Worm (Caenorhabditis elegans) whole organism, young adult: ENCODE results near the gene C50B6.9.

Experiments used
- B0019.2 ChIP-seq: fragments of 200-800 bp; sonication (Bioruptor generic); conservative IDR thresholded peaks from 2 replicates; pipeline ENCODE4 v1.3.6; 2022; ENCODE audit warnings: missing genetic modification reagents, missing genetic modification characterization, missing compliant biosample characterization
- B0261.1 ChIP-seq: sonication (generic microtip); optimal IDR thresholded peaks from 2 replicates; lab custom pipeline; 2016; ENCODE audit warnings: mild to moderate bottlenecking, missing genetic modification characterization, moderate library complexity, missing compliant biosample characterization
- C17E4.6 ChIP-seq: fragments of 200-800 bp; sonication (Bioruptor generic); IDR thresholded peaks from 2 replicates; pipeline ENCODE4 v1.3.6; 2022; ENCODE audit warnings: missing genetic modification reagents, missing genetic modification characterization, missing compliant biosample characterization
- F10E7.11 ChIP-seq: sonication (generic microtip); optimal IDR thresholded peaks from 2 replicates; lab custom pipeline; 2017; ENCODE audit warnings: mild to moderate bottlenecking, missing genetic modification characterization, moderate library complexity, missing compliant biosample characterization
- F22D6.2 ChIP-seq: sonication (generic microtip); optimal IDR thresholded peaks from 2 replicates; lab custom pipeline; 2016; ENCODE audit warnings: mild to moderate bottlenecking, missing genetic modification characterization, missing compliant biosample characterization
- F37B4.10 ChIP-seq: fragments of 200-800 bp; sonication (Bioruptor generic); IDR thresholded peaks from 2 replicates; pipeline ENCODE4 v1.3.6; 2022; ENCODE audit warnings: missing genetic modification characterization, missing compliant biosample characterization
- F52B5.7 ChIP-seq: sonication (generic microtip); optimal IDR thresholded peaks from 2 replicates; lab custom pipeline; 2016; ENCODE audit warnings: mild to moderate bottlenecking, missing genetic modification characterization, missing compliant biosample characterization
- F57A8.1 ChIP-seq: fragments of 200-800 bp; sonication (Bioruptor generic); optimal IDR thresholded peaks from 2 replicates; lab custom pipeline; 2018; ENCODE audit warnings: mild to moderate bottlenecking, missing genetic modification characterization, moderate library complexity, missing compliant biosample characterization
- K11D2.4 ChIP-seq: fragments of 200-800 bp; sonication (Bioruptor generic); IDR thresholded peaks from 2 replicates; pipeline ENCODE4 v1.3.6; 2022; ENCODE audit warnings: missing genetic modification reagents, missing genetic modification characterization, missing compliant biosample characterization
- T26A5.8 ChIP-seq: sonication (generic microtip); optimal IDR thresholded peaks from 2 replicates; lab custom pipeline; 2016; ENCODE audit warnings: missing genetic modification characterization, missing compliant biosample characterization
- Y53G8AR.9 ChIP-seq: fragments of 200-800 bp; sonication (Bioruptor generic); conservative IDR thresholded peaks from 2 replicates; pipeline ENCODE4 v1.3.6; 2022; ENCODE audit warnings: missing genetic modification reagents, missing genetic modification characterization, missing compliant biosample characterization
- Y95B8A.8 ChIP-seq: fragments of 200-800 bp; sonication (Bioruptor generic); IDR thresholded peaks from 2 replicates; pipeline ENCODE4 v1.3.6; 2022; ENCODE audit warnings: missing genetic modification reagents, missing genetic modification characterization, missing compliant biosample characterization
- ama-1 ChIP-seq, 3 experiments: fragments of 150-350 bp in 1 of 3; sonication (generic microtip) in 2 of 3; optimal IDR thresholded peaks; 2 replicates each; lab custom pipeline; 2014 to 2018; ENCODE audit warnings: missing biosample characterization in 2 of 3, missing genetic modification characterization in 2 of 3, missing genetic modification reagents in 2 of 3
- aptf-2 ChIP-seq: fragments of 200-800 bp; sonication (Bioruptor generic); conservative IDR thresholded peaks from 2 replicates; pipeline ENCODE4 v1.3.6; 2022; ENCODE audit warnings: missing genetic modification reagents, missing genetic modification characterization, missing compliant biosample characterization
- atf-7 ChIP-seq: sonication (generic microtip); optimal IDR thresholded peaks from 2 replicates; lab custom pipeline; 2017; ENCODE audit warnings: mild to moderate bottlenecking, missing genetic modification characterization, missing compliant biosample characterization
- bed-1 ChIP-seq: fragments of 200-800 bp; sonication (Bioruptor generic); IDR thresholded peaks from 2 replicates; pipeline ENCODE4 v1.3.6; 2022; ENCODE audit warnings: missing genetic modification reagents, missing genetic modification characterization, missing compliant biosample characterization
- bed-2 ChIP-seq: fragments of 200-800 bp; sonication (Bioruptor generic); IDR thresholded peaks from 2 replicates; pipeline ENCODE4 v1.3.6; 2022; ENCODE audit warnings: missing genetic modification reagents, missing genetic modification characterization, missing compliant biosample characterization
- ccch-3 ChIP-seq: fragments of 200-800 bp; sonication (Bioruptor generic); optimal IDR thresholded peaks from 2 replicates; lab custom pipeline; 2018; ENCODE audit warnings: mild to moderate bottlenecking, missing genetic modification characterization, missing compliant biosample characterization
- cebp-1 ChIP-seq, 2 experiments: fragments of 200-800 bp in 1 of 2; sonication (Bioruptor generic) in 1 of 2; sonication (generic microtip) in 1 of 2; IDR thresholded peaks in 1 of 2; optimal IDR thresholded peaks in 1 of 2; 2 replicates each; pipeline versions ENCODE4 v1.3.6 to Lab custom; 2017 to 2022; ENCODE audit warnings: missing compliant biosample characterization in 2 of 2, missing genetic modification characterization in 2 of 2, mild to moderate bottlenecking in 1 of 2, missing genetic modification reagents in 1 of 2, moderate library complexity in 1 of 2
- ceh-27 ChIP-seq: fragments of 200-800 bp; sonication (Bioruptor generic); optimal IDR thresholded peaks from 2 replicates; lab custom pipeline; 2018; ENCODE audit warnings: mild to moderate bottlenecking, missing genetic modification characterization, moderate library complexity, missing compliant biosample characterization
- die-1 ChIP-seq: sonication (generic microtip); optimal IDR thresholded peaks from 2 replicates; lab custom pipeline; 2016; ENCODE audit warnings: missing genotype, mild to moderate bottlenecking, missing genetic modification characterization, missing compliant biosample characterization
- dox-1 ChIP-seq: fragments of 200-800 bp; sonication (Bioruptor generic); IDR thresholded peaks from 2 replicates; pipeline ENCODE4 v1.3.6; 2022; ENCODE audit warnings: missing genetic modification reagents, missing genetic modification characterization, missing compliant biosample characterization
- dpl-1 ChIP-seq: fragments of 150-350 bp; optimal IDR thresholded peaks from 2 replicates; lab custom pipeline; 2014; ENCODE audit warnings: missing biosample characterization, missing genetic modification reagents, missing genetic modification characterization
- ekl-4 ChIP-seq: fragments of 200-800 bp; sonication (Bioruptor generic); IDR thresholded peaks from 2 replicates; pipeline ENCODE4 v1.3.6; 2022; ENCODE audit warnings: missing genetic modification reagents, missing genetic modification characterization, missing compliant biosample characterization
- ets-4 ChIP-seq: fragments of 200-800 bp; sonication (Bioruptor generic); optimal IDR thresholded peaks from 2 replicates; lab custom pipeline; 2018; ENCODE audit warnings: mild to moderate bottlenecking, missing genetic modification characterization, missing compliant biosample characterization
- hmg-1.2 ChIP-seq: fragments of 200-800 bp; sonication (Bioruptor generic); IDR thresholded peaks from 2 replicates; pipeline ENCODE4 v1.3.6; 2022; ENCODE audit warnings: missing genetic modification reagents, missing genetic modification characterization, missing compliant biosample characterization
- lag-1 ChIP-seq: fragments of 200-800 bp; sonication (Bioruptor generic); IDR thresholded peaks from 2 replicates; pipeline ENCODE4 v1.3.6; 2022; ENCODE audit warnings: missing genetic modification reagents, missing genetic modification characterization, missing compliant biosample characterization
- lin-35 ChIP-seq, 3 experiments: fragments of 150-350 bp in 2 of 3; sonication (generic microtip) in 1 of 3; optimal IDR thresholded peaks; 2 replicates each; lab custom pipeline; 2014 to 2018; ENCODE audit warnings: missing biosample characterization in 3 of 3, missing genetic modification characterization in 3 of 3, missing genetic modification reagents in 3 of 3
- madf-6 ChIP-seq: fragments of 200-800 bp; sonication (Bioruptor generic); IDR thresholded peaks from 2 replicates; pipeline ENCODE4 v1.3.6; 2022; ENCODE audit warnings: missing genetic modification reagents, missing genetic modification characterization, missing compliant biosample characterization
- mcd-1 ChIP-seq: fragments of 200-800 bp; sonication (Bioruptor generic); IDR thresholded peaks from 2 replicates; pipeline ENCODE4 v1.3.6; 2022; ENCODE audit warnings: missing genetic modification reagents, missing genetic modification characterization, missing compliant biosample characterization
- nhr-120 ChIP-seq: fragments of 200-800 bp; sonication (Bioruptor generic); IDR thresholded peaks from 2 replicates; pipeline ENCODE4 v1.3.6; 2022; ENCODE audit warnings: missing genetic modification characterization, missing compliant biosample characterization
- nhr-179 ChIP-seq: sonication (generic microtip); optimal IDR thresholded peaks from 2 replicates; lab custom pipeline; 2016; ENCODE audit warnings: mild to moderate bottlenecking, missing genetic modification characterization, missing compliant biosample characterization
- nhr-80 ChIP-seq: sonication (generic microtip); optimal IDR thresholded peaks from 2 replicates; lab custom pipeline; 2016; ENCODE audit warnings: missing genetic modification characterization, missing compliant biosample characterization
- repo-1 ChIP-seq: sonication (generic microtip); optimal IDR thresholded peaks from 2 replicates; lab custom pipeline; 2017; ENCODE audit warnings: mild to moderate bottlenecking, missing genetic modification characterization, missing compliant biosample characterization
- rpc-1 ChIP-seq, 2 experiments: fragments of 150-350 bp in 1 of 2; sonication (generic microtip) in 1 of 2; optimal IDR thresholded peaks; 2 replicates each; lab custom pipeline; 2014 to 2018; ENCODE audit warnings: missing biosample characterization in 1 of 2, missing genetic modification characterization in 1 of 2, missing genetic modification reagents in 1 of 2, missing genotype in 1 of 2
- tbx-9 ChIP-seq: sonication (generic microtip); optimal IDR thresholded peaks from 2 replicates; lab custom pipeline; 2016; ENCODE audit warnings: borderline replicate concordance, missing genetic modification characterization, inconsistent platforms, missing compliant biosample characterization
- unc-62 ChIP-seq: fragments of 150-350 bp; optimal IDR thresholded peaks from 2 replicates; lab custom pipeline; 2014; ENCODE audit warnings: missing biosample characterization, missing genetic modification reagents, missing genetic modification characterization
- ztf-3 ChIP-seq: fragments of 200-800 bp; sonication (Bioruptor generic); optimal IDR thresholded peaks from 2 replicates; lab custom pipeline; 2018; ENCODE audit warnings: mild to moderate bottlenecking, missing genetic modification characterization, missing compliant biosample characterization

C50B6.9 gene

DNA sequence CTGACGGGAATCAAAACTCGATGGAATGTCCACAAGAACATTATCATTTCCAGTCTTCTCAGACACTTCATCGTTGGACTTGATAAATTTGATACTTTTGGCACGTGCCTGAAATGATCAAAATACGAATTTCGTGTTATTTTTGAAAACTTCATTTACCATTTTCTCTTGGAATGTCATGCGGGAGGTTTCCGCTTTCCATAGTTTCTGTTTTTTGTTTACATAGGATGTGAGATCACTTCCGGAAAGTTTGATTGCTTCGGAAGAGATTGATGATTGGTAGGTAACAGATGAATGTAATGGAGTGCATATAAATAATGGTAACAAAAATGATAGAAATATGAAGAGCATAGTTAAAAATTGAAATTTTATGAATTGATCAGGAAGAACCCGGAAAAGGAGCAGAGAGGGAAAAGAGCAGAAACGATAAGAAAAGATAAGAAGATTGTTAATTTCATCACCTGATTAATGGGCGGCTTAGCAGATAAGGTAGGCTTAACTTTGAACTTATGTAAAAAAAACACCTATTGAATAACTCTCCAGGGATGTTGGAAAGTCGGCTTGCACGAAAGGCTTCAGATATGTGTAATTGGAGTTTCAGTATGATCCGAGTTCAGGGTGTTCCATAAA is 21.6 kb downstream of the C50B6.9 start, which contains the start of gene F32H5.1:
Gene F32H5.1, minus strand, starts transcription at position 386 of the 630 bp plus-strand sequence.
- no peak for TF ChIP-seq rpc-1 (optimal IDR thresholded peaks at IDR 0.05; lab: Kevin White, UChicago)
- no peak for TF ChIP-seq rpc-1 (tag; optimal IDR thresholded peaks at IDR 0.05; lab: Kevin White, UChicago)
- 0 out of 2 replicates have a peak, but pooled peaks have one; percentile 29 for TF ChIP-seq Y95B8A.8 (GFP tag; lab: Robert Waterston, UW)
- peak; percentile 59 for TF ChIP-seq nhr-80
- no peak for TF ChIP-seq repo-1 (tag; lab: Kevin White, UChicago)
- TF ChIP-seq Y53G8AR.9 (GFP tag; lab: Robert Waterston, UW) = no peak
- no peak for TF ChIP-seq cebp-1 (GFP tag; IDR thresholded peaks at IDR 0.05; lab: Robert Waterston, UW)
- TF ChIP-seq cebp-1 (tag; optimal IDR thresholded peaks at IDR 0.05; lab: Kevin White, UChicago) = no peak
- TF ChIP-seq F37B4.10 = no peak
- TF ChIP-seq F57A8.1 (GFP tag; lab: Kevin White, UChicago) = no peak
- TF ChIP-seq, all 124 proteins: peak for 2

DNA sequence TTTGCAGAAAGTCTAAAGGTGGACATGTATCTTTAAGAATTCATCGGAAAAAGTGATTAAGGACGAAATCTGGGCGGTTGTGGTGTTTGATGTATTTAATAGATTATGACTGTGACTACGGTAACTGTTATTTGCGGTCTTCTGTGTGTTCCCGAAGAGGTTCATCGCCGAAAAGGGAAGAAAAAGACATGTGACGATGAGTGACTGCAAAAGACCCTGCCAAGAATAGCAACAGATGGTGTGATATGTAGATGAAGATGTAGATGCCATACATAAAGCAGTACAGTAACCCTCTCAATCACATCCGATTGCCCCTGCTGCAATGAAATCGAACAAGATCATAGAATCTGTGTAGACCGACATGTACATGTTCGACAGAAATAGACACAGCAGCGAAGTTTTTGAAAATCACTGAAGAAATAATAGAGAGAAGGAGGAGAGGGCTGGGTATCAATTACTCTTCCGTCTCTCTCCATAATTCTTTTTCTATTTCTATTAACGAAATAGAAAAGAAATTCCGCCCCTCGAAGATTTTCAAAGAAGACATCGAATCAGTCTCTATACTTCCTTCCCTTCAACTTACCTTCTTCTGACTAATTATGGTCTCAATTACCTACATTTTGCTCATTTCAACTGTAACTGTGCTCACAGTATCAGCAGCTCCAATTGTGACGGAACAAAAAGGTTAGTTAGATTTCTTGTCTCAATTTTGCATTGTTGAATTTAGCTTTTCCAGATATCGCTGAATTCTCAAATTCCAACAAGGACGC is 22.8 kb downstream of the C50B6.9 start, which contains the start of gene F32H5.3:
Gene F32H5.3, plus strand, starts transcription at position 513 of the 770 bp plus-strand sequence.
- no peak for TF ChIP-seq ets-4
- TF ChIP-seq ztf-3 = no peak
- no peak for TF ChIP-seq aptf-2
- no peak for TF ChIP-seq nhr-120
- no peak for TF ChIP-seq madf-6
- TF ChIP-seq unc-62 (GFP tag; lab: Kevin White, UChicago) = no peak

DNA sequence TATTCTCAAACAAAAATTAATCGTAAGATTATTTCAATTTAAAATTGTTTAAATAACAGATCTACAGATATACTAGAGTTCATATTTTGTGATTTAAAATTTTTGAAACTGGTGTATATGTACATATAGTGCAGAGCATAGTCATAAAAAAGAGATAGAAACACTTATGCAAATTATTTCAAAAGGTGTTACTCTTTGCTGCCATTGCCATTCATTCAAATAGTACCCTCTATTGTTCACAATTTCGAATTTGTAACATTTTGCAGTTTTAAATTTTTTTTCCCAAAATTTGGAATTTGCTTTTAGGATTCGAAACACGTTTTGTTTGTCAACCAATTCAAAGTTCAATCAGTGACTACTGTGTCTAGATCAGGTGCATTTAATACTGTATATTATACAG is 24.1 kb downstream of the C50B6.9 start, which contains the start of gene F32H5.4:
Gene F32H5.4, plus strand, starts transcription at position 301 of the 400 bp plus-strand sequence.
- TF ChIP-seq bed-2 (GFP tag; lab: Robert Waterston, UW) (no peak), B0261.1 (no peak), C17E4.6 (GFP tag; lab: Robert Waterston, UW) (no peak), dpl-1 (GFP tag; lab: Kevin White, UChicago) (no peak), F52B5.7 (tag; lab: Kevin White, UChicago) (no peak), tbx-9 (no peak), mcd-1 (GFP tag; lab: Robert Waterston, UW) (no peak), F22D6.2 (tag; lab: Kevin White, UChicago) (no peak), K11D2.4 (GFP tag; lab: Robert Waterston, UW) (no peak), B0019.2 (GFP tag; lab: Robert Waterston, UW) (no peak), T26A5.8 (tag; lab: Kevin White, UChicago) (no peak), die-1 (no peak), nhr-179 (tag; lab: Kevin White, UChicago) (no peak)

DNA sequence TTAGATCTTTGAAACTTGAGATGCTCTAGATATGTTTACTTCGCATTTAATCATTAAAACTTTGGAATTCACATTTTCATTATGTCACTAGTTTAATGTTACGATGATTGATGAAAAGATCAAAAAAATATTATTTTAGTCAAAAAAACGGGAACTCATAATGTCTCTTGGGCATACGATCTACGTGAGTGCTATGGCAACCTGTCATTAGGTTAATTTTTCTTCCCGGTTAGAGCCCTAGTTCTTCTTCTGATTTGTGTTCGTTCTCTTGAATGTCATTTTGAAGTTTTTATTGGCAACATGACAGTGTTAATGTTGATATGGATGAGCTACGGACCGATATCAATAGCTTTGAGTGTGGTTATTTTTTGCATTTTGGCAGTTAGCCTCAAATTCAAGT is 27.2 kb downstream of the C50B6.9 start, which contains the start of gene srg-46:
Gene srg-46, plus strand, starts transcription at position 301 of the 400 bp plus-strand sequence.
- no peak for TF ChIP-seq atf-7 (tag; lab: Kevin White, UChicago)
- TF ChIP-seq dox-1 (GFP tag; lab: Robert Waterston, UW) = no peak
- no peak for TF ChIP-seq ama-1 (optimal IDR thresholded peaks at IDR 0.05; lab: Kevin White, UChicago)
- no peak for TF ChIP-seq ama-1 (GFP tag; optimal IDR thresholded peaks at IDR 0.05; lab: Kevin White, UChicago)
- TF ChIP-seq ccch-3 (GFP tag; lab: Kevin White, UChicago) = no peak
- no peak for TF ChIP-seq F52B5.7 (tag; lab: Kevin White, UChicago)
- no peak for TF ChIP-seq ekl-4 (GFP tag; lab: Robert Waterston, UW)
- TF ChIP-seq lin-35 (GFP tag; optimal IDR thresholded peaks at IDR 0.05; lab: Kevin White, UChicago) = no peak
- TF ChIP-seq hmg-1.2 (GFP tag; lab: Robert Waterston, UW) = no peak
- TF ChIP-seq F10E7.11 (tag; lab: Kevin White, UChicago) = no peak
- TF ChIP-seq bed-1 (GFP tag; lab: Robert Waterston, UW) = no peak
- no peak for TF ChIP-seq ceh-27 (GFP tag; lab: Kevin White, UChicago)
- TF ChIP-seq lag-1 (GFP tag; lab: Robert Waterston, UW) = no peak
- TF ChIP-seq tbx-9 = no peak
